Worm (Caenorhabditis elegans) whole organism, L1 larva: ENCODE results near the gene Y73B3B.1.

ENCODE experiments used
- aly-2 ChIP-seq: fragments of 150-350 bp; optimal IDR thresholded peaks from 2 replicates; lab custom pipeline; 2014; ENCODE audit warnings: missing biosample characterization, missing genetic modification characterization
- ceh-88 ChIP-seq: fragments of 200-800 bp; sonication (Bioruptor generic); IDR thresholded peaks from 2 replicates; pipeline ENCODE4 v1.3.6; 2022; ENCODE audit warnings: missing genetic modification characterization, missing compliant biosample characterization
- elt-3 ChIP-seq, 6 experiments: fragments of 150-350 bp in 1 of 6; sonication (generic microtip); optimal IDR thresholded peaks; 2 replicates each; lab custom pipeline; 2017 to 2018; ENCODE audit warnings: missing biosample characterization in 6 of 6, missing genetic modification characterization in 6 of 6, inconsistent platforms in 1 of 6
- fkh-8 ChIP-seq: sonication (generic microtip); optimal IDR thresholded peaks from 2 replicates; lab custom pipeline; 2016; ENCODE audit warnings: mild to moderate bottlenecking, missing genetic modification characterization, missing compliant biosample characterization
- fos-1 ChIP-seq: fragments of 150-350 bp; optimal IDR thresholded peaks from 2 replicates; lab custom pipeline; 2014; ENCODE audit warnings: missing biosample characterization, missing genetic modification characterization
- grh-1 ChIP-seq: fragments of 200-800 bp; sonication (Bioruptor generic); IDR thresholded peaks from 2 replicates; pipeline ENCODE4 v1.3.6; 2022; ENCODE audit warnings: missing genetic modification reagents, missing genetic modification characterization, missing compliant biosample characterization
- irx-1 ChIP-seq: sonication (generic microtip); optimal IDR thresholded peaks from 2 replicates; lab custom pipeline; 2016; ENCODE audit warnings: missing genetic modification characterization, missing compliant biosample characterization
- nhr-237 ChIP-seq: fragments of 150-350 bp; optimal IDR thresholded peaks from 2 replicates; lab custom pipeline; 2014; ENCODE audit warnings: missing biosample characterization, missing genetic modification characterization
- nhr-84 ChIP-seq: sonication (generic microtip); optimal IDR thresholded peaks from 2 replicates; lab custom pipeline; 2017; ENCODE audit warnings: missing biosample characterization, missing genetic modification characterization
- pqm-1 ChIP-seq: sonication (generic microtip); optimal IDR thresholded peaks from 3 replicates; lab custom pipeline; 2017; ENCODE audit warnings: missing biosample characterization, missing genetic modification characterization
- tbx-2 ChIP-seq: sonication (generic microtip); optimal IDR thresholded peaks from 2 replicates; lab custom pipeline; 2016; ENCODE audit warnings: missing genetic modification characterization, missing compliant biosample characterization
- unc-62 ChIP-seq: fragments of 150-350 bp; optimal IDR thresholded peaks from 2 replicates; lab custom pipeline; 2014; ENCODE audit warnings: missing biosample characterization, missing genetic modification reagents, missing genetic modification characterization

DNA sequence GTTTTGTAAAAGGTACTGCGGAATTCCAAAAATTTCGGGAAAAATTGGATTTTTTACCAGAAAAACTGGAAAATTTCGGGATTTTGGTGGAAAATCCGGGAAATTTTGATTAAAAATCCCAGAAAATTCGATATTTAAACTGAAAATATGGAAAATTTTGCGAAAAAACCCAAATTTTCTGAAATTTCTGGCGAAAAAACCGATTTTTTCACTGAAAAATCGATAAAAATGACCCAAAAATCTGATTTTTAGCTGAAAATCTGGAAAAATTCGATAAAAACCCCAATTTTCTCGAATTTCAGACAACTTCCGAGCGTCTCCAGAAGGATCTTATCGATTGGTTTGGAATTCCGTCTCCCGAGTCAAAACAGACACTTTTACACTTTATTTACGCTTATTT is 18.5 kb downstream of the Y73B3B.1 start, which contains the start of gene T08D2.8:
- TF ChIP-seq irx-1 (tag; lab: Kevin White, UChicago) = no peak
- no peak for TF ChIP-seq grh-1 (GFP tag; lab: Robert Waterston, UW)
- TF ChIP-seq nhr-237 (tag; lab: Kevin White, UChicago) = no peak
- TF ChIP-seq aly-2 = no peak
- no peak for TF ChIP-seq fos-1 (tag; lab: Kevin White, UChicago)
- no peak for TF ChIP-seq fkh-8 (tag; lab: Kevin White, UChicago)
- TF ChIP-seq ceh-88 (GFP tag; lab: Robert Waterston, UW) = no peak
- no peak for TF ChIP-seq nhr-84 (tag; lab: Kevin White, UChicago)
- no peak for TF ChIP-seq tbx-2 (tag; lab: Kevin White, UChicago)
- TF ChIP-seq unc-62 (GFP tag; lab: Kevin White, UChicago) = no peak
- no peak for TF ChIP-seq elt-3 (tag; optimal IDR thresholded peaks at IDR 0.05; lab: Kevin White, UChicago)
- no peak for TF ChIP-seq pqm-1
